Worm (Caenorhabditis elegans): ENCODE measurements around the gene T25D1.1.

ce11 chrX:16484043-16484442 lies 35.6 kb upstream of the T25D1.1 start:
- TF ChIP-seq hlh-12 (tag; optimal IDR thresholded peaks at IDR 0.05), result no peak
- TF ChIP-seq hlh-26 (GFP tag; conservative IDR thresholded peaks at IDR 0.05), result no peak
- no peak for TF ChIP-seq chd-7 (tag; optimal IDR thresholded peaks at IDR 0.05)
- no peak for TF ChIP-seq ama-1 (optimal IDR thresholded peaks at IDR 0.05)
- no peak for TF ChIP-seq ama-1 (GFP tag; optimal IDR thresholded peaks at IDR 0.05)
- no peak for TF ChIP-seq nhr-179 (tag; optimal IDR thresholded peaks at IDR 0.05)
- TF ChIP-seq ccch-3 (GFP tag; optimal IDR thresholded peaks at IDR 0.05), result no peak

Measured in whole organism, young adult.